Fruit fly (Drosophila melanogaster) whole organism: ENCODE measurements around the gene ctrip.

Experiments used
- CG8478 ChIP-seq: fragments of >200 bp; optimal IDR thresholded peaks from 2 replicates; lab custom pipeline; 2018; ENCODE audit warnings: inconsistent platforms
- EcR ChIP-seq, 2 experiments: fragments of >200 bp; optimal IDR thresholded peaks; 2 replicates each; lab custom pipeline; 2017; ENCODE audit warnings: missing biosample characterization in 2 of 2, missing genetic modification characterization in 2 of 2, missing genetic modification reagents in 2 of 2
- psq ChIP-seq: fragments of >200 bp; optimal IDR thresholded peaks from 2 replicates; lab custom pipeline; 2017
- usp ChIP-seq: fragments of >200 bp; optimal IDR thresholded peaks from 2 replicates; lab custom pipeline; 2017; ENCODE audit warnings: missing biosample characterization, missing genetic modification characterization, mixed read lengths

dm6 chr3R:4842958-4843357 is 31.1 kb upstream of the ctrip start:
- TF ChIP-seq usp (GFP tag; lab: Kevin White, UChicago) (no peak), psq (lab: Kevin White, UChicago) (no peak), CG8478 (lab: Kevin White, UChicago) (no peak), EcR (GFP tag; optimal IDR thresholded peaks at IDR 0.05; lab: Kevin White, UChicago) (no peak)
